Fruit fly (Drosophila melanogaster) whole organism, embryonic: ENCODE results near the gene CG9467.

Experiments used
- CG11504 ChIP-seq: fragments of 200-800 bp; sonication (Bioruptor generic); optimal IDR thresholded peaks from 3 replicates; lab custom pipeline; 2019; ENCODE audit warnings: missing biosample characterization, mild to moderate bottlenecking, missing genetic modification characterization, moderate library complexity
- CG11560 ChIP-seq: fragments of 200-800 bp; sonication (Bioruptor generic); IDR thresholded peaks from 3 replicates; pipeline ENCODE4 v1.3.6; 2022; ENCODE audit warnings: missing biosample characterization, missing genetic modification characterization
- CG12155 ChIP-seq: fragments of 200-800 bp; sonication (Bioruptor generic); optimal IDR thresholded peaks from 3 replicates; lab custom pipeline; 2016; ENCODE audit warnings: missing biosample characterization, missing genetic modification characterization
- CG1233 ChIP-seq: fragments of 200-800 bp; sonication (Bioruptor generic); optimal IDR thresholded peaks from 4 replicates; lab custom pipeline; 2018; ENCODE audit warnings: missing biosample characterization, mild to moderate bottlenecking, missing genetic modification characterization
- CG15514 ChIP-seq: fragments of 200-800 bp; sonication (Bioruptor generic); optimal IDR thresholded peaks from 3 replicates; lab custom pipeline; 2017; ENCODE audit warnings: missing biosample characterization, missing genetic modification characterization, mild to moderate bottlenecking, moderate library complexity, missing genetic modification reagents
- CG1602 ChIP-seq: fragments of 200-800 bp; sonication (Bioruptor generic); optimal IDR thresholded peaks from 3 replicates; lab custom pipeline; 2016; ENCODE audit warnings: missing biosample characterization, missing genetic modification characterization
- CG17361 ChIP-seq: fragments of 200-800 bp; sonication (Bioruptor generic); IDR thresholded peaks from 3 replicates; pipeline ENCODE4 v1.3.6; 2022; ENCODE audit warnings: missing biosample characterization, missing genetic modification characterization
- CG17912 ChIP-seq: fragments of 200-800 bp; sonication (Bioruptor generic); optimal IDR thresholded peaks from 2 replicates; lab custom pipeline; 2018; ENCODE audit warnings: missing biosample characterization, mild to moderate bottlenecking, missing genetic modification characterization
- CG1792 ChIP-seq: fragments of 200-800 bp; sonication (Bioruptor generic); optimal IDR thresholded peaks from 2 replicates; lab custom pipeline; 2016; ENCODE audit warnings: missing biosample characterization, missing genetic modification characterization
- CG2199 ChIP-seq: fragments of 200-800 bp; sonication (Bioruptor generic); IDR thresholded peaks from 3 replicates; pipeline ENCODE4 v1.3.6; 2022; ENCODE audit warnings: missing biosample characterization, missing genetic modification characterization
- CG3163 ChIP-seq: fragments of 200-800 bp; sonication (Bioruptor generic); optimal IDR thresholded peaks from 3 replicates; lab custom pipeline; 2016; ENCODE audit warnings: missing biosample characterization, missing genetic modification characterization
- CG4424 ChIP-seq: fragments of 200-800 bp; sonication (Bioruptor generic); optimal IDR thresholded peaks from 3 replicates; lab custom pipeline; 2016; ENCODE audit warnings: missing biosample characterization, missing genetic modification characterization
- CG4707 ChIP-seq: fragments of 200-800 bp; sonication (Bioruptor generic); optimal IDR thresholded peaks from 2 replicates; lab custom pipeline; 2018; ENCODE audit warnings: missing biosample characterization, mild to moderate bottlenecking, missing genetic modification characterization, moderate library complexity
- CG4820 ChIP-seq: fragments of 200-800 bp; sonication (Bioruptor generic); optimal IDR thresholded peaks from 3 replicates; lab custom pipeline; 2016; ENCODE audit warnings: missing biosample characterization, missing genetic modification characterization
- CG4854 ChIP-seq: fragments of 200-800 bp; sonication (Bioruptor generic); optimal IDR thresholded peaks from 2 replicates; lab custom pipeline; 2016; ENCODE audit warnings: missing biosample characterization, missing genetic modification characterization, inconsistent platforms
- CG6683 ChIP-seq: fragments of 200-800 bp; sonication (Bioruptor generic); optimal IDR thresholded peaks from 2 replicates; lab custom pipeline; 2017; ENCODE audit warnings: missing biosample characterization, mild to moderate bottlenecking, missing genetic modification characterization, missing genetic modification reagents
- CG7271 ChIP-seq: fragments of 200-800 bp; sonication (Bioruptor generic); optimal IDR thresholded peaks from 2 replicates; lab custom pipeline; 2018; ENCODE audit warnings: missing biosample characterization, mild to moderate bottlenecking, missing genetic modification characterization, moderate library complexity
- CG7745 ChIP-seq: fragments of 200-800 bp; sonication (Bioruptor generic); optimal IDR thresholded peaks from 2 replicates; lab custom pipeline; 2018; ENCODE audit warnings: missing biosample characterization, mild to moderate bottlenecking, missing genetic modification characterization, moderate library complexity
- CG8388 ChIP-seq: fragments of 200-800 bp; sonication (Bioruptor generic); optimal IDR thresholded peaks from 2 replicates; lab custom pipeline; 2019; ENCODE audit warnings: missing biosample characterization, mild to moderate bottlenecking, missing genetic modification characterization, moderate library complexity
- CG9215 ChIP-seq: fragments of 200-800 bp; sonication (Bioruptor generic); IDR thresholded peaks from 2 replicates; pipeline ENCODE4 v1.3.6; 2022; ENCODE audit warnings: missing biosample characterization, missing genetic modification characterization
- Dll ChIP-seq: fragments of 200-800 bp; sonication (Bioruptor generic); IDR thresholded peaks from 4 replicates; pipeline ENCODE4 v1.3.6; 2022; ENCODE audit warnings: missing biosample characterization, missing genetic modification characterization; ENCODE audit not compliant: partially characterized antibody
- E2f1 ChIP-seq: fragments of 200-800 bp; sonication (Bioruptor generic); IDR thresholded peaks from 2 replicates; pipeline ENCODE4 v1.3.6; 2022; ENCODE audit warnings: missing biosample characterization, missing genetic modification characterization
- ERR ChIP-seq: fragments of 200-800 bp; sonication (Bioruptor generic); optimal IDR thresholded peaks from 2 replicates; lab custom pipeline; 2016; ENCODE audit warnings: missing biosample characterization, missing genetic modification characterization
- Gug ChIP-seq: fragments of 200-800 bp; sonication (Bioruptor generic); IDR thresholded peaks from 4 replicates; pipeline ENCODE4 v1.3.6; 2022; ENCODE audit warnings: missing biosample characterization, missing genetic modification characterization
- H15 ChIP-seq: fragments of 200-800 bp; sonication (Bioruptor generic); IDR thresholded peaks from 3 replicates; pipeline ENCODE4 v1.3.6; 2022; ENCODE audit warnings: missing biosample characterization, missing genetic modification characterization
- Kr ChIP-seq: fragments of 200-800 bp; sonication (Bioruptor generic); optimal IDR thresholded peaks from 2 replicates; lab custom pipeline; 2017; ENCODE audit warnings: missing biosample characterization, mild to moderate bottlenecking, missing genetic modification characterization
- Poxn ChIP-seq: fragments of 200-800 bp; sonication (Bioruptor generic); IDR thresholded peaks from 2 replicates; pipeline ENCODE4 v1.3.6; 2022; ENCODE audit warnings: missing biosample characterization, missing genetic modification characterization
- Rx ChIP-seq: fragments of 200-800 bp; sonication (Bioruptor generic); IDR thresholded peaks from 2 replicates; pipeline ENCODE4 v1.3.6; 2022; ENCODE audit warnings: missing biosample characterization, missing genetic modification characterization
- Trl ChIP-seq, 3 experiments: fragments of >200 bp in 2 of 3; fragments of 200-800 bp in 1 of 3; sonication (Bioruptor generic) in 1 of 3; optimal IDR thresholded peaks; 2 replicates in 1 of 3; 3 replicates in 2 of 3; lab custom pipeline; 2016 to 2017; ENCODE audit warnings: missing biosample characterization in 1 of 3, missing genetic modification characterization in 1 of 3
- Xrp1 ChIP-seq: fragments of 200-800 bp; sonication (Bioruptor generic); IDR thresholded peaks from 2 replicates; pipeline ENCODE4 v1.3.6; 2022; ENCODE audit warnings: missing biosample characterization, missing genetic modification characterization
- bsh ChIP-seq, 2 experiments: fragments of 200-800 bp; sonication (Bioruptor generic); optimal IDR thresholded peaks; 2 replicates each; lab custom pipeline; 2017 to 2018; ENCODE audit warnings: mild to moderate bottlenecking in 2 of 2, missing biosample characterization in 2 of 2, missing genetic modification characterization in 2 of 2, moderate library complexity in 1 of 2
- chinmo ChIP-seq: fragments of 200-800 bp; sonication (Bioruptor generic); IDR thresholded peaks from 4 replicates; pipeline ENCODE4 v1.3.6; 2022; ENCODE audit warnings: missing biosample characterization, missing genetic modification characterization; ENCODE audit not compliant: partially characterized antibody
- dysf ChIP-seq: fragments of 200-800 bp; sonication (Bioruptor generic); IDR thresholded peaks from 3 replicates; pipeline ENCODE4 v1.3.6; 2022; ENCODE audit warnings: missing biosample characterization, missing genetic modification characterization
- eve ChIP-seq, 2 experiments: fragments of >200 bp; optimal IDR thresholded peaks; 2 replicates each; lab custom pipeline; 2017; ENCODE audit warnings: missing biosample characterization in 2 of 2, missing genetic modification characterization in 2 of 2
- exex ChIP-seq: fragments of 200-800 bp; sonication (Bioruptor generic); optimal IDR thresholded peaks from 4 replicates; lab custom pipeline; 2018; ENCODE audit warnings: missing biosample characterization, mild to moderate bottlenecking, missing genetic modification characterization, moderate library complexity
- fd96Cb ChIP-seq: fragments of 200-800 bp; sonication (Bioruptor generic); optimal IDR thresholded peaks from 2 replicates; lab custom pipeline; 2018; ENCODE audit warnings: missing biosample characterization, mild to moderate bottlenecking, missing genetic modification characterization, moderate library complexity
- jigr1 ChIP-seq: fragments of 200-800 bp; sonication (Bioruptor generic); IDR thresholded peaks from 3 replicates; pipeline ENCODE4 v1.3.6; 2022; ENCODE audit warnings: missing biosample characterization, missing genetic modification characterization
- ken ChIP-seq: fragments of 200-800 bp; sonication (Bioruptor generic); IDR thresholded peaks from 3 replicates; pipeline ENCODE4 v1.3.6; 2022; ENCODE audit warnings: missing biosample characterization, missing genetic modification characterization
- nerfin-1 ChIP-seq: fragments of 200-800 bp; sonication (Bioruptor generic); optimal IDR thresholded peaks from 3 replicates; lab custom pipeline; 2019; ENCODE audit warnings: missing biosample characterization, mild to moderate bottlenecking, missing genetic modification characterization, moderate library complexity
- pan ChIP-seq, 4 experiments: fragments of >200 bp in 3 of 4; fragments of 200-800 bp in 1 of 4; sonication (Bioruptor generic) in 1 of 4; optimal IDR thresholded peaks in 3 of 4; IDR thresholded peaks in 1 of 4; 2 replicates each; pipeline versions ENCODE4 v1.3.6 to Lab custom; 2017 to 2022; ENCODE audit warnings: missing biosample characterization in 2 of 4, missing genetic modification characterization in 2 of 4, mixed read lengths in 1 of 4
- phol ChIP-seq: fragments of 200-800 bp; sonication (Bioruptor generic); optimal IDR thresholded peaks from 3 replicates; lab custom pipeline; 2018; ENCODE audit warnings: missing biosample characterization, mild to moderate bottlenecking, missing genetic modification characterization, moderate library complexity
- pros ChIP-seq: fragments of 200-800 bp; sonication (Bioruptor generic); optimal IDR thresholded peaks from 3 replicates; lab custom pipeline; 2019; ENCODE audit warnings: missing biosample characterization, mild to moderate bottlenecking, missing genetic modification characterization, moderate library complexity
- pzg ChIP-seq: fragments of 200-800 bp; sonication (Bioruptor generic); optimal IDR thresholded peaks from 3 replicates; lab custom pipeline; 2018; ENCODE audit warnings: missing biosample characterization, mild to moderate bottlenecking, missing genetic modification characterization, moderate library complexity
- row ChIP-seq: fragments of 200-800 bp; sonication (Bioruptor generic); IDR thresholded peaks from 3 replicates; pipeline ENCODE4 v1.3.6; 2022; ENCODE audit warnings: missing biosample characterization, missing genetic modification characterization
- sens ChIP-seq: fragments of 200-800 bp; sonication (Bioruptor generic); peaks from one replicate; lab custom pipeline; 2016; ENCODE audit warnings: missing biosample characterization, missing genetic modification characterization
- shn ChIP-seq: fragments of 200-800 bp; sonication (Bioruptor generic); optimal IDR thresholded peaks from 3 replicates; lab custom pipeline; 2016; ENCODE audit warnings: missing biosample characterization, missing genetic modification characterization

Gene CG9467

dm6 chr3R:9767620-9768592, 32.9 kb downstream of the CG9467 start, which contains the start of gene Naa80 (continued):
- TF ChIP-seq pzg (GFP tag; lab: Kevin White, UChicago) = peak; percentile 94
- TF ChIP-seq sens (GFP tag; lab: Kevin White, UChicago) = peak; percentile 85
- TF ChIP-seq CG1602 (GFP tag; lab: Kevin White, UChicago) = peak; percentile 21
- TF ChIP-seq pan (optimal IDR thresholded peaks at IDR 0.05; lab: Kevin White, UChicago) = no peak
- TF ChIP-seq pan (GFP tag; optimal IDR thresholded peaks at IDR 0.05 in 1 of 2, IDR thresholded peaks at IDR 0.05 in 1 of 2) = peak in 1 of 2 experiments; percentile 54
- peak; percentile 53; the same call in 1 of the 3 replicates for TF ChIP-seq H15 (GFP tag; lab: Robert Waterston, UW)
- TF ChIP-seq Kr = no peak
- TF ChIP-seq Xrp1 (GFP tag; lab: Robert Waterston, UW) = peak; percentile 59; the same call in 1 of the 2 replicates
- peak; percentile 50; the same call in 2 of the 4 replicates for TF ChIP-seq Gug (GFP tag; lab: Robert Waterston, UW)
- no peak for TF ChIP-seq Poxn
- 0 out of 4 replicates have a peak, but pooled peaks have one; percentile 22 for TF ChIP-seq chinmo (GFP tag; lab: Robert Waterston, UW)
- no peak for TF ChIP-seq CG7745 (tag; lab: Kevin White, UChicago)
- TF ChIP-seq CG9215 (GFP tag; lab: Robert Waterston, UW) = peak; percentile 30; the same call in 1 of the 2 replicates
- no peak for TF ChIP-seq Trl (optimal IDR thresholded peaks at IDR 0.05; lab: Kevin White, UChicago)
- peak; percentile 83 for TF ChIP-seq Trl (GFP tag; optimal IDR thresholded peaks at IDR 0.05; lab: Kevin White, UChicago)
- peak; percentile 74 for TF ChIP-seq CG12155 (GFP tag; lab: Kevin White, UChicago)
- TF ChIP-seq phol = peak; percentile 28
- TF ChIP-seq CG4854 = peak; percentile 27
- TF ChIP-seq CG4424 = peak; percentile 47
- TF ChIP-seq Rx (GFP tag; lab: Robert Waterston, UW) = peak; percentile 70
- no peak for TF ChIP-seq fd96Cb (tag; lab: Kevin White, UChicago)
- peak; percentile 49 for TF ChIP-seq exex
- TF ChIP-seq CG15514 (GFP tag; lab: Kevin White, UChicago) = peak; percentile 83
- peak; percentile 15; the same call in 1 of the 3 replicates for TF ChIP-seq CG2199 (GFP tag; lab: Robert Waterston, UW)
- TF ChIP-seq CG11560 (tag; lab: Robert Waterston, UW) = no peak
- no peak for TF ChIP-seq pros (GFP tag; lab: Kevin White, UChicago)
- TF ChIP-seq CG7271 (tag; lab: Kevin White, UChicago) = no peak
- peak; percentile 58; the same call in 1 of the 2 replicates for TF ChIP-seq E2f1 (GFP tag; lab: Robert Waterston, UW)
- peak; percentile 8 for TF ChIP-seq CG4820 (GFP tag; lab: Kevin White, UChicago)
- TF ChIP-seq jigr1 (GFP tag; lab: Robert Waterston, UW) = no peak
- TF ChIP-seq Dll (GFP tag; lab: Robert Waterston, UW) = 0 out of 4 replicates have a peak, but pooled peaks have one; percentile 39
- TF ChIP-seq CG11504 (tag; lab: Kevin White, UChicago) = no peak
- peak; percentile 7 for TF ChIP-seq CG4707 (GFP tag; lab: Kevin White, UChicago)
- peak; percentile 51; the same call in 1 of the 3 replicates for TF ChIP-seq dysf (GFP tag; lab: Robert Waterston, UW)
- TF ChIP-seq CG3163 = peak; percentile 67
- peak; percentile 23 for TF ChIP-seq CG8388 (GFP tag; lab: Kevin White, UChicago)
- peak; percentile 82 for TF ChIP-seq CG17912 (GFP tag; lab: Kevin White, UChicago)
- TF ChIP-seq shn = peak; percentile 67
- TF ChIP-seq nerfin-1 = peak; percentile 21
- peak; percentile 31 for TF ChIP-seq CG1233 (GFP tag; lab: Kevin White, UChicago)
- peak; percentile 48; the same call in 2 of the 3 replicates for TF ChIP-seq row (GFP tag; lab: Robert Waterston, UW)
- 0 out of 3 replicates have a peak, but pooled peaks have one; percentile 10 for TF ChIP-seq CG17361
- TF ChIP-seq CG6683 (GFP tag; lab: Kevin White, UChicago) = no peak
- peak in 1 of 2 experiments; percentile 35 for TF ChIP-seq bsh (GFP tag; optimal IDR thresholded peaks at IDR 0.05; lab: Kevin White, UChicago)
- TF ChIP-seq eve (GFP tag; optimal IDR thresholded peaks at IDR 0.05; lab: Kevin White, UChicago) = no peak
- TF ChIP-seq CG1792 (GFP tag; lab: Kevin White, UChicago) = peak; percentile 25
- peak; percentile 82 for TF ChIP-seq ken (GFP tag; lab: Robert Waterston, UW)
- peak; percentile 82 for TF ChIP-seq ERR (GFP tag; lab: Kevin White, UChicago)
